Fruit fly (Drosophila melanogaster): ENCODE measurements around the gene Saysd1.

DNA sequence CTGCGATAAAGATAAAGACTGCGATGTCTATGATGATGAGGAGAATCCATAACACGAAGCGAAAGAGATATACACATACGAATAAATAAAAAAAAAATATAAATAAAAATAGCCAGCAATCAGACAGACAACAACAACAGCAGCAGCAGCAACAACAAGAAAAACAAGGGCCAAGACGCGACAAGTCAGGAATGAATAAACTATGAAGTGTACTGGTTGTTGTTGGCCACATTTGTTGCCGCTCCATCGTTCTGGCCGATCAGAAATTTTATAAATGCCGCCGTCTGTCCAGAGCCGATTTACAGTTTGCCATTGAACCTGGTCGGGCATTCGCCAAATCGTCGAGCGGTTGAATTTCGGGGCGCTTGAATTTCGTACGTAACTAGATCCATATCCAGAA, 22.3 kb upstream of the Saysd1 start, which contains the start of gene Jhbp7:
- TF ChIP-seq CG8281 (tag; optimal IDR thresholded peaks at IDR 0.05) (no peak), CG2120 (GFP tag; optimal IDR thresholded peaks at IDR 0.05) (no peak), Gsc (GFP tag; IDR thresholded peaks at IDR 0.05) (no peak), sug (tag; optimal IDR thresholded peaks at IDR 0.05) (no peak), NC2β (GFP tag; optimal IDR thresholded peaks at IDR 0.05) (no peak), Dbx (GFP tag; IDR thresholded peaks at IDR 0.05) (no peak), CG9437 (GFP tag; optimal IDR thresholded peaks at IDR 0.05) (no peak), CG17829 (tag; optimal IDR thresholded peaks at IDR 0.05) (no peak), CG3838 (GFP tag; optimal IDR thresholded peaks at IDR 0.05) (no peak), ac (GFP tag; optimal IDR thresholded peaks at IDR 0.05) (no peak), hth (optimal IDR thresholded peaks at IDR 0.05) (no peak), CG1647 (GFP tag; optimal IDR thresholded peaks at IDR 0.05) (no peak)

Measured in whole organism, embryonic.